Fruit fly (Drosophila melanogaster) whole organism, embryonic: ENCODE results near the gene enc.

Source experiments
- ATbp ChIP-seq: fragments of 200-800 bp; sonication (Bioruptor generic); optimal IDR thresholded peaks from 2 replicates; lab custom pipeline; 2017; ENCODE audit warnings: missing biosample characterization, mild to moderate bottlenecking, missing genetic modification characterization, missing genetic modification reagents
- Antp ChIP-seq: fragments of 200-800 bp; sonication (Bioruptor generic); optimal IDR thresholded peaks from 3 replicates; lab custom pipeline; 2016; ENCODE audit warnings: missing biosample characterization, missing genetic modification characterization
- C15 ChIP-seq: fragments of 200-800 bp; sonication (Bioruptor generic); IDR thresholded peaks from 3 replicates; pipeline ENCODE4 v1.3.6; 2022; ENCODE audit warnings: missing biosample characterization, missing genetic modification characterization
- CG10321 ChIP-seq: fragments of 200-800 bp; sonication (Bioruptor generic); IDR thresholded peaks from 2 replicates; pipeline ENCODE4 v1.3.6; 2022; ENCODE audit warnings: missing biosample characterization, missing genetic modification characterization
- CG10366 ChIP-seq: fragments of 200-800 bp; sonication (Bioruptor generic); IDR thresholded peaks from 2 replicates; pipeline ENCODE4 v1.3.6; 2022; ENCODE audit warnings: missing biosample characterization, missing genetic modification characterization
- CG10979 ChIP-seq: fragments of 200-800 bp; sonication (Bioruptor generic); optimal IDR thresholded peaks from 2 replicates; lab custom pipeline; 2018; ENCODE audit warnings: missing biosample characterization, mild to moderate bottlenecking, missing genetic modification characterization, moderate library complexity
- CG11560 ChIP-seq: fragments of 200-800 bp; sonication (Bioruptor generic); IDR thresholded peaks from 3 replicates; pipeline ENCODE4 v1.3.6; 2022; ENCODE audit warnings: missing biosample characterization, missing genetic modification characterization
- CG11723 ChIP-seq: fragments of 200-800 bp; sonication (Bioruptor generic); optimal IDR thresholded peaks from 2 replicates; lab custom pipeline; 2017; ENCODE audit warnings: missing biosample characterization, mild to moderate bottlenecking, missing genetic modification characterization
- CG14014 ChIP-seq: fragments of 200-800 bp; sonication (Bioruptor generic); IDR thresholded peaks from 2 replicates; pipeline ENCODE4 v1.3.6; 2022; ENCODE audit warnings: missing biosample characterization, missing genetic modification characterization
- CG14667 ChIP-seq: fragments of 200-800 bp; sonication (Bioruptor generic); IDR thresholded peaks from 2 replicates; pipeline ENCODE4 v1.3.6; 2022; ENCODE audit warnings: missing biosample characterization, missing genetic modification characterization
- CG16813 ChIP-seq: fragments of 200-800 bp; sonication (Bioruptor generic); IDR thresholded peaks from 3 replicates; pipeline ENCODE4 v1.3.6; 2022; ENCODE audit warnings: missing biosample characterization, missing genetic modification characterization; ENCODE audit not compliant: partially characterized antibody
- CG17186 ChIP-seq: fragments of 200-800 bp; sonication (Bioruptor generic); optimal IDR thresholded peaks from 3 replicates; lab custom pipeline; 2017; ENCODE audit warnings: missing biosample characterization, missing genetic modification reagents, missing genetic modification characterization
- CG17829 ChIP-seq: fragments of 200-800 bp; optimal IDR thresholded peaks from 2 replicates; lab custom pipeline; 2019; ENCODE audit warnings: missing biosample characterization, mild to moderate bottlenecking, missing genetic modification characterization, moderate library complexity
- CG2199 ChIP-seq: fragments of 200-800 bp; sonication (Bioruptor generic); IDR thresholded peaks from 3 replicates; pipeline ENCODE4 v1.3.6; 2022; ENCODE audit warnings: missing biosample characterization, missing genetic modification characterization
- CG3065 ChIP-seq: fragments of 200-800 bp; sonication (Bioruptor generic); optimal IDR thresholded peaks from 2 replicates; lab custom pipeline; 2016; ENCODE audit warnings: missing biosample characterization, missing genetic modification characterization
- CG32772 ChIP-seq: fragments of 200-800 bp; sonication (Bioruptor generic); IDR thresholded peaks from 2 replicates; pipeline ENCODE4 v1.3.6; 2022; ENCODE audit warnings: missing biosample characterization, missing genetic modification characterization
- CG3847 ChIP-seq: fragments of 200-800 bp; sonication (Bioruptor generic); IDR thresholded peaks from 2 replicates; pipeline ENCODE4 v1.3.6; 2022; ENCODE audit warnings: missing biosample characterization, missing genetic modification characterization
- CG5953 ChIP-seq: fragments of 200-800 bp; sonication (Bioruptor generic); IDR thresholded peaks from 2 replicates; pipeline ENCODE4 v1.3.6; 2022; ENCODE audit warnings: missing biosample characterization, missing genetic modification characterization
- CG9727 ChIP-seq: fragments of 200-800 bp; sonication (Bioruptor generic); optimal IDR thresholded peaks from 3 replicates; lab custom pipeline; 2017; ENCODE audit warnings: missing biosample characterization, mild to moderate bottlenecking, missing genetic modification characterization
- CG9932 ChIP-seq: fragments of 200-800 bp; sonication (Bioruptor generic); IDR thresholded peaks from 2 replicates; pipeline ENCODE4 v1.3.6; 2022; ENCODE audit warnings: missing biosample characterization, missing genetic modification characterization
- Chrac-16 ChIP-seq: fragments of 200-800 bp; sonication (Bioruptor generic); optimal IDR thresholded peaks from 3 replicates; lab custom pipeline; 2016; ENCODE audit warnings: missing biosample characterization, missing genetic modification characterization
- Drgx ChIP-seq: fragments of 200-800 bp; sonication (Bioruptor generic); IDR thresholded peaks from 2 replicates; pipeline ENCODE4 v1.3.6; 2022; ENCODE audit warnings: missing biosample characterization, missing genetic modification characterization
- Eip74EF ChIP-seq, 2 experiments: fragments of 200-800 bp in 1 of 2; fragments of >200 bp in 1 of 2; sonication (Bioruptor generic) in 1 of 2; optimal IDR thresholded peaks; 2 replicates each; lab custom pipeline; 2017 to 2019; ENCODE audit warnings: missing biosample characterization in 2 of 2, missing genetic modification characterization in 2 of 2, mild to moderate bottlenecking in 1 of 2, moderate library complexity in 1 of 2
- Elba2 ChIP-seq: fragments of 200-800 bp; sonication (Bioruptor generic); optimal IDR thresholded peaks from 3 replicates; lab custom pipeline; 2016; ENCODE audit warnings: missing biosample characterization, missing genetic modification characterization
- Fer2 ChIP-seq: fragments of 200-800 bp; sonication (Bioruptor generic); optimal IDR thresholded peaks from 2 replicates; lab custom pipeline; 2018; ENCODE audit warnings: missing biosample characterization, mild to moderate bottlenecking, missing genetic modification characterization, moderate library complexity
- HLHmδ ChIP-seq: fragments of 200-800 bp; sonication (Bioruptor generic); optimal IDR thresholded peaks from 2 replicates; lab custom pipeline; 2018; ENCODE audit warnings: missing biosample characterization, mild to moderate bottlenecking, missing genetic modification characterization, moderate library complexity
- Hmr ChIP-seq: fragments of 200-800 bp; sonication (Bioruptor generic); optimal IDR thresholded peaks from 3 replicates; lab custom pipeline; 2017; ENCODE audit warnings: mild to moderate bottlenecking, missing biosample characterization, missing genetic modification reagents, missing genetic modification characterization
- NC2α ChIP-seq: fragments of 200-800 bp; sonication (Bioruptor generic); optimal IDR thresholded peaks from 2 replicates; lab custom pipeline; 2016; ENCODE audit warnings: missing biosample characterization, missing genetic modification characterization
- NFAT ChIP-seq: fragments of 200-800 bp; sonication (Bioruptor generic); IDR thresholded peaks from 2 replicates; pipeline ENCODE4 v1.3.6; 2022; ENCODE audit warnings: missing biosample characterization, missing genetic modification characterization
- Neu2 ChIP-seq: fragments of 200-800 bp; sonication (Bioruptor generic); optimal IDR thresholded peaks from 3 replicates; lab custom pipeline; 2016; ENCODE audit warnings: missing biosample characterization, missing genetic modification characterization, borderline replicate concordance
- Ravus ChIP-seq: fragments of 200-800 bp; sonication (Bioruptor generic); IDR thresholded peaks from 2 replicates; pipeline ENCODE4 v1.3.6; 2022; ENCODE audit warnings: missing biosample characterization, missing genetic modification characterization
- Rfx ChIP-seq: fragments of 200-800 bp; sonication (Bioruptor generic); IDR thresholded peaks from 2 replicates; pipeline ENCODE4 v1.3.6; 2022; ENCODE audit warnings: missing biosample characterization, missing genetic modification characterization
- Side ChIP-seq: fragments of 200-800 bp; sonication (Bioruptor generic); optimal IDR thresholded peaks from 2 replicates; lab custom pipeline; 2016; ENCODE audit warnings: missing biosample characterization, missing genetic modification characterization
- TFAM ChIP-seq: fragments of 200-800 bp; sonication (Bioruptor generic); optimal IDR thresholded peaks from 2 replicates; lab custom pipeline; 2017; ENCODE audit warnings: missing biosample characterization, missing genetic modification characterization, inconsistent platforms
- ato ChIP-seq: fragments of 200-800 bp; sonication (Bioruptor generic); IDR thresholded peaks from 2 replicates; pipeline ENCODE4 v1.3.6; 2022; ENCODE audit warnings: missing biosample characterization, missing genetic modification characterization; ENCODE audit not compliant: partially characterized antibody
- chinmo ChIP-seq: fragments of 200-800 bp; sonication (Bioruptor generic); IDR thresholded peaks from 4 replicates; pipeline ENCODE4 v1.3.6; 2022; ENCODE audit warnings: missing biosample characterization, missing genetic modification characterization; ENCODE audit not compliant: partially characterized antibody
- danr ChIP-seq: fragments of 200-800 bp; sonication (Bioruptor generic); IDR thresholded peaks from 2 replicates; pipeline ENCODE4 v1.3.6; 2022; ENCODE audit warnings: missing biosample characterization, missing genetic modification characterization
- dpn ChIP-seq, 2 experiments: fragments of 200-800 bp; sonication (Bioruptor generic); optimal IDR thresholded peaks; 3 replicates each; lab custom pipeline; 2016; ENCODE audit warnings: missing biosample characterization in 2 of 2, missing genetic modification characterization in 2 of 2
- en ChIP-seq: fragments of 200-800 bp; sonication (Bioruptor generic); optimal IDR thresholded peaks from 2 replicates; lab custom pipeline; 2016; ENCODE audit warnings: missing biosample characterization, missing genetic modification characterization
- eyg ChIP-seq: fragments of 200-800 bp; sonication (Bioruptor generic); optimal IDR thresholded peaks from 3 replicates; lab custom pipeline; 2016; ENCODE audit warnings: missing biosample characterization, missing genetic modification characterization
- fd96Cb ChIP-seq: fragments of 200-800 bp; sonication (Bioruptor generic); optimal IDR thresholded peaks from 2 replicates; lab custom pipeline; 2018; ENCODE audit warnings: missing biosample characterization, mild to moderate bottlenecking, missing genetic modification characterization, moderate library complexity
- gce ChIP-seq: fragments of 200-800 bp; sonication (Bioruptor generic); IDR thresholded peaks from 3 replicates; pipeline ENCODE4 v1.3.6; 2022; ENCODE audit warnings: missing biosample characterization, missing genetic modification characterization
- her ChIP-seq: fragments of 200-800 bp; sonication (Bioruptor generic); optimal IDR thresholded peaks from 2 replicates; lab custom pipeline; 2016; ENCODE audit warnings: missing biosample characterization, missing genetic modification characterization
- insv ChIP-seq, 2 experiments: fragments of 200-800 bp; sonication (Bioruptor generic); optimal IDR thresholded peaks; 3 replicates each; lab custom pipeline; 2016 to 2018; ENCODE audit warnings: missing biosample characterization in 2 of 2, missing genetic modification characterization in 2 of 2
- jigr1 ChIP-seq: fragments of 200-800 bp; sonication (Bioruptor generic); IDR thresholded peaks from 3 replicates; pipeline ENCODE4 v1.3.6; 2022; ENCODE audit warnings: missing biosample characterization, missing genetic modification characterization
- kay ChIP-seq: fragments of 200-800 bp; sonication (Bioruptor generic); optimal IDR thresholded peaks from 2 replicates; lab custom pipeline; 2016; ENCODE audit warnings: missing biosample characterization, missing genetic modification characterization
- ken ChIP-seq: fragments of 200-800 bp; sonication (Bioruptor generic); IDR thresholded peaks from 3 replicates; pipeline ENCODE4 v1.3.6; 2022; ENCODE audit warnings: missing biosample characterization, missing genetic modification characterization
- lola ChIP-seq, 3 experiments: fragments of >200 bp in 2 of 3; fragments of 200-800 bp in 1 of 3; sonication (Bioruptor generic) in 1 of 3; optimal IDR thresholded peaks; 2 replicates each; lab custom pipeline; 2017 to 2019; ENCODE audit warnings: missing biosample characterization in 3 of 3, missing genetic modification characterization in 3 of 3, mild to moderate bottlenecking in 1 of 3, moderate library complexity in 1 of 3
- scrt ChIP-seq: fragments of 200-800 bp; sonication (Bioruptor generic); optimal IDR thresholded peaks from 2 replicates; lab custom pipeline; 2018; ENCODE audit warnings: missing biosample characterization, mild to moderate bottlenecking, missing genetic modification characterization, moderate library complexity
- sd ChIP-seq: fragments of 200-800 bp; sonication (Bioruptor generic); optimal IDR thresholded peaks from 3 replicates; lab custom pipeline; 2018; ENCODE audit warnings: missing biosample characterization, mild to moderate bottlenecking, missing genetic modification characterization, moderate library complexity
- tup ChIP-seq: fragments of 200-800 bp; sonication (Bioruptor generic); optimal IDR thresholded peaks from 2 replicates; lab custom pipeline; 2016; ENCODE audit warnings: missing biosample characterization, mild to moderate bottlenecking, missing genetic modification characterization, moderate library complexity
- zf30C ChIP-seq: fragments of 200-800 bp; sonication (Bioruptor generic); optimal IDR thresholded peaks from 3 replicates; lab custom pipeline; 2018; ENCODE audit warnings: missing biosample characterization, mild to moderate bottlenecking, missing genetic modification characterization

enc gene

dm6 chr3L:3875004-3875403 is 56.5 kb downstream of the enc start (continued):
- TF ChIP-seq jigr1 (GFP tag; lab: Robert Waterston, UW), result no peak
- peak; percentile 21 for TF ChIP-seq en (GFP tag; lab: Kevin White, UChicago)
- TF ChIP-seq Neu2 (GFP tag; lab: Kevin White, UChicago), result no peak
- TF ChIP-seq Rfx, result no peak
- peak; percentile 65 for TF ChIP-seq CG9727 (GFP tag; lab: Kevin White, UChicago)
- no peak for TF ChIP-seq scrt (GFP tag; lab: Kevin White, UChicago)
- TF ChIP-seq her (GFP tag; lab: Kevin White, UChicago), result no peak
- no peak for TF ChIP-seq CG10321 (GFP tag; lab: Robert Waterston, UW)
- TF ChIP-seq NFAT (GFP tag; lab: Robert Waterston, UW), result no peak
- no peak for TF ChIP-seq CG16813 (GFP tag; lab: Robert Waterston, UW)
- no peak for TF ChIP-seq Ravus
- TF ChIP-seq kay (GFP tag; lab: Kevin White, UChicago), result no peak
- TF ChIP-seq insv (GFP tag; optimal IDR thresholded peaks at IDR 0.05; lab: Kevin White, UChicago), result no peak
- TF ChIP-seq Eip74EF (GFP tag; optimal IDR thresholded peaks at IDR 0.05; lab: Kevin White, UChicago), result no peak
- TF ChIP-seq ato (GFP tag; lab: Robert Waterston, UW), result no peak
- TF ChIP-seq CG10366 (GFP tag; lab: Robert Waterston, UW), result no peak; the same call in 1 of the 2 replicates
- TF ChIP-seq zf30C (GFP tag; lab: Kevin White, UChicago), result peak; percentile 62
- peak; percentile 32 for TF ChIP-seq fd96Cb (tag; lab: Kevin White, UChicago)
- no peak for TF ChIP-seq C15 (GFP tag; lab: Robert Waterston, UW)
- peak; percentile 17 for TF ChIP-seq ATbp (GFP tag; lab: Kevin White, UChicago)
- TF ChIP-seq dpn (GFP tag; optimal IDR thresholded peaks at IDR 0.05; lab: Kevin White, UChicago), result peak in 1 of 2 experiments; percentile 22
- no peak for TF ChIP-seq CG5953 (GFP tag; lab: Robert Waterston, UW)
- no peak for TF ChIP-seq gce (GFP tag; lab: Robert Waterston, UW)
- no peak for TF ChIP-seq CG3847 (GFP tag; lab: Robert Waterston, UW)
- TF ChIP-seq CG11560 (tag; lab: Robert Waterston, UW), result no peak
- no peak for TF ChIP-seq Side (GFP tag; lab: Kevin White, UChicago)
- TF ChIP-seq CG3065 (GFP tag; lab: Kevin White, UChicago), result no peak
- TF ChIP-seq TFAM, result no peak
- TF ChIP-seq CG14667, result no peak
- TF ChIP-seq CG32772 (GFP tag; lab: Robert Waterston, UW), result no peak
- TF ChIP-seq chinmo, result no peak
- no peak for TF ChIP-seq Drgx (GFP tag; lab: Robert Waterston, UW)
- no peak for TF ChIP-seq CG11723 (GFP tag; lab: Kevin White, UChicago)
- TF ChIP-seq CG10979 (tag; lab: Kevin White, UChicago), result peak; percentile 66
- TF ChIP-seq Antp (GFP tag; lab: Kevin White, UChicago), result peak; percentile 38
- no peak for TF ChIP-seq eyg (GFP tag; lab: Kevin White, UChicago)
- TF ChIP-seq Chrac-16 (GFP tag; lab: Kevin White, UChicago), result peak; percentile 55
- no peak for TF ChIP-seq CG9932
- TF ChIP-seq CG17829, result peak; percentile 69
- no peak for TF ChIP-seq danr (GFP tag; lab: Robert Waterston, UW)
- TF ChIP-seq NC2α (GFP tag; lab: Kevin White, UChicago), result no peak
- TF ChIP-seq HLHmδ (GFP tag; lab: Kevin White, UChicago), result no peak
- TF ChIP-seq Elba2 (GFP tag; lab: Kevin White, UChicago), result peak; percentile 4
- no peak for TF ChIP-seq sd (tag; lab: Kevin White, UChicago)
- no peak for TF ChIP-seq Hmr (GFP tag; lab: Kevin White, UChicago)
- TF ChIP-seq ken (GFP tag; lab: Robert Waterston, UW), result no peak
- no peak for TF ChIP-seq tup (GFP tag; lab: Kevin White, UChicago)
- no peak for TF ChIP-seq CG17186 (GFP tag; lab: Kevin White, UChicago)
- peak in 1 of 3 experiments; percentile 80 for TF ChIP-seq lola (GFP tag; optimal IDR thresholded peaks at IDR 0.05; lab: Kevin White, UChicago)
- TF ChIP-seq CG14014, result no peak
- no peak for TF ChIP-seq Fer2
- TF ChIP-seq CG2199 (GFP tag; lab: Robert Waterston, UW), result no peak
